Worm (Caenorhabditis elegans): ENCODE data around the gene C28C12.1.

Gene C28C12.1

DNA sequence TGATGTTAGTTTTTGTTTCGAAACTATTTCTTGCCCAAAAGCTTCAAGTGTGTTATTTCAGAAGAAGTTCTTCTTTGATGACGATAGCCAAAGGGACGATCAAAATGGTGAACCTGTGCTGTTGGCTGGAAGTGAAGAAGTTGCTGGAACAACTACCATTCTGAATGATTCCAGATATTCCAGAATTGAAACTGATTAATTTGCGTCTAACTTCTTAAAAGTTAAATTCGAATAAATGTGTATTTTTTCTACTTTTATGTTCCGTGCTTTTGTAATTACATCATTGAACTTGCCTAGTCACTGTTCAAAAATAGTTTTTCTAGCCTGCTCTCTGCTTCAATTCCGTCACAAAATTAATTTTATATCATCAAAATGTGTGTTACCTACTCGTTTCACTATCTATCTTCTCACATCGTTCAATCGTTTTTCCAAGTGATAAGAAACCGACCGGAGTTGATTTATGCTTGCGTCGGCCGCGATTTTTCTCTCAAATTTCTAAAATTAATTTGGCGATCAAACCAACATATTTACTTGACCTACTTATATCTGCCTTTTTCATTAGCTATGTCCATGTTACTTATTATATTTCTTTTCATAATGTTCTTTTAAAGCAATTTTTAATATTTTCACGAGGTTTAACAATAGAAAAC, 26.3 kb upstream of the C28C12.1 start:
- no peak for TF ChIP-seq ceh-82 (tag; optimal IDR thresholded peaks at IDR 0.05)
- TF ChIP-seq pqm-1 (tag; optimal IDR thresholded peaks at IDR 0.05): peak; percentile 63
- TF ChIP-seq egl-27 (tag; optimal IDR thresholded peaks at IDR 0.05): no peak
- no peak for TF ChIP-seq nfya-1 (tag; optimal IDR thresholded peaks at IDR 0.05; ENCODE audit: insufficient read depth)
- no peak for TF ChIP-seq eor-1 (tag; optimal IDR thresholded peaks at IDR 0.05)
- no peak for TF ChIP-seq ztf-11 (tag; optimal IDR thresholded peaks at IDR 0.05)
- no peak for TF ChIP-seq mml-1 (tag; optimal IDR thresholded peaks at IDR 0.05)
- no peak for TF ChIP-seq nhr-67 (tag; optimal IDR thresholded peaks at IDR 0.05)
- no peak for TF ChIP-seq nhr-77 (tag; optimal IDR thresholded peaks at IDR 0.05)
- TF ChIP-seq elt-2 (tag; optimal IDR thresholded peaks at IDR 0.05): peak; percentile 82
- no peak for TF ChIP-seq lin-39 (tag; optimal IDR thresholded peaks at IDR 0.05)
- TF ChIP-seq sea-2 (GFP tag; optimal IDR thresholded peaks at IDR 0.05): no peak
- no peak for TF ChIP-seq nhr-25 (tag; optimal IDR thresholded peaks at IDR 0.05)
- TF ChIP-seq ceh-16 (tag; optimal IDR thresholded peaks at IDR 0.05): no peak
- TF ChIP-seq nhr-12 (tag; optimal IDR thresholded peaks at IDR 0.05): no peak
- no peak for TF ChIP-seq aly-2 (tag; optimal IDR thresholded peaks at IDR 0.05)
- no peak for TF ChIP-seq hmg-11 (tag; optimal IDR thresholded peaks at IDR 0.05)
- TF ChIP-seq fkh-10 (GFP tag; optimal IDR thresholded peaks at IDR 0.05): no peak
- TF ChIP-seq fos-1 (tag; optimal IDR thresholded peaks at IDR 0.05): no peak
- TF ChIP-seq snpc-4 (tag; optimal IDR thresholded peaks at IDR 0.05): peak; percentile 22
- TF ChIP-seq mdl-1 (tag; optimal IDR thresholded peaks at IDR 0.05): no peak

DNA sequence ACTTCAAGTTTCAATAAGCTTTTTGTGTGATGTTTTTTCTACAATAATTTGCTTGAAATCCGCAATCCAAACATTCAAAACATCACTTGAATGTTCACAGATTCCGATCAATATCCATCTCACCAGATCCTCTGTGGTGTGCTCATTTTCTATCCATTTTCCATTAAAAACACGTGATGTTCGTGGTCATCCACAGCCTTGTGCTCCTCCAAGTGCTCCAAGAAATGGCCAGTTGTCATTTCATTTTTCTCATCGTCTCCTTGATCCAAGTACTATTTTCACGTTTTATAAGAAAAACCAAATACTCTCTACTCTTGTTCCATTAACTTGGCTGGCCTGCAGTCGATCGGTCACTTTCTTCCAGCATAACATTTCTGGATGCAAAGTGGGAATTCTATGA, 25.3 kb upstream of the C28C12.1 start:
- TF ChIP-seq nfya-1 (tag; optimal IDR thresholded peaks at IDR 0.05; ENCODE audit: insufficient read depth) (no peak), lin-39 (tag; optimal IDR thresholded peaks at IDR 0.05) (no peak), ceh-16 (tag; optimal IDR thresholded peaks at IDR 0.05) (no peak)

DNA sequence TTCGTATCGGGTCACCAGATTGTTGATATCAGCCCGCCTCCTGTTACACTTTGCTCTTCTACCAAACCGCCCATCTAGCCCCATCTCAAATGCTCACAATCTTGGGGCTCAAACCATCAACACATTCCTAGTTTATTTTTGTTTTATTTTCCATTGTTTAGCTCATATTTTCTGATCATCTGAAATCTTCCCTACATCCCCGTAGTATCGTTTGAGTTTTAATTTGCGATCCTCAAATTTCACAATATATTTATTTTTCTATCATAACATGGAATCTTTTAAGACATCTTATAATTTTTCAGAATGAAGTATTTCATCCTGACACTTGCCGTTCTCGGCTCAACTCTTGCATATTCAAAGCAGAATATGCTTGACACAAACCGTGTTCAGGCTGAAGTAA, 24.6 kb upstream of the C28C12.1 start, which contains the start of gene spp-10:
Gene spp-10 (plus strand): TSS at position 301 of the 400 bp plus-strand sequence.
- TF ChIP-seq mml-1 (tag; optimal IDR thresholded peaks at IDR 0.05) (no peak), R02D3.7 (tag; optimal IDR thresholded peaks at IDR 0.05) (no peak), ceh-28 (tag; optimal IDR thresholded peaks at IDR 0.05) (no peak), mdl-1 (tag; optimal IDR thresholded peaks at IDR 0.05) (no peak), nhr-76 (tag; optimal IDR thresholded peaks at IDR 0.05) (no peak), lin-15B (tag; optimal IDR thresholded peaks at IDR 0.05) (no peak), lsy-12 (tag; optimal IDR thresholded peaks at IDR 0.05) (no peak), ztf-4 (tag; optimal IDR thresholded peaks at IDR 0.05) (no peak), unc-39 (tag; optimal IDR thresholded peaks at IDR 0.05) (no peak), elt-3 (tag; optimal IDR thresholded peaks at IDR 0.05) (no peak), nhr-23 (tag; optimal IDR thresholded peaks at IDR 0.05) (no peak), pha-4 (tag; optimal IDR thresholded peaks at IDR 0.05) (no peak), nhr-237 (tag; optimal IDR thresholded peaks at IDR 0.05) (no peak), ama-1 (optimal IDR thresholded peaks at IDR 0.05) (no peak)

DNA sequence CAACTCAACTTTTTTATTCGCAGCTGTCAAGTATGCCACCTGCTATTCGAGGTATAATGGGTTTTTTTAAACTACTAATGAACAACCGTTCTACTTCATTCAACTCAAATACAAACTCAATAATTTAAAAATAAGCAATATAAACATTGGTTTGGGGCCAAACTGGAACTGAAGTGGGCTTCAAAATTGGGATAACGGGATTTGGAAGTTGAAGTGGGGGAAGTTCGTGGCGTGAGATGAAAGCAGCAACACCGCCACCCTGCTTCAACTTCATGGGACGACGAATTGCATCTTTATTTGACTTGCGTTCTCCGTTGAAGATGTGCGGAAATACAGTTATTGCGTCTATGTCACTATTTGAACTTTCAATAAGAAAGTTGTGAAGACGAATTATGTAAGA, 23.0 kb upstream of the C28C12.1 start:
- TF ChIP-seq daf-12 (tag; optimal IDR thresholded peaks at IDR 0.05) (no peak), elt-2 (tag; optimal IDR thresholded peaks at IDR 0.05) (no peak), lsy-12 (tag; optimal IDR thresholded peaks at IDR 0.05) (no peak)

DNA sequence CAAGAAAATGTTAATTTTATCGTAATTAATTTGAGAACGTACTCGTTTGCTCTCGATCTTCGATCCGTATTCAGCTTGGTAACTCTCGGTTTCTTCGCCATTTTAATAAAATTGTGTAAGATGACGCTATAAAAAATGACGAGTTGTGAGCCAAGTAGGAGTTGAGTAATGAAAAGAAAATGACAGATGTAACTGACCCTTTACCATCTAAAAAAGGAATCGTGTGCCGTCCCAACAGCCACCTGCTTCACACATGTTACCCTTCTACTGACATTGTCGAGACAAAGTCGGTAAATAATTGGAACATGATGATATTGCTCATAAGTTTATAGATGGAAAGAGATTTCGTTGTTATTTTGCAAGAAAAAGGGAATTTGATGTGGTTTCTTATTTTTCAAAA, 22.1 kb upstream of the C28C12.1 start, which contains the start of gene hlh-12:
Gene hlh-12 (minus strand): TSS at position 101 of the 400 bp plus-strand sequence.
- TF ChIP-seq nhr-76 (tag; optimal IDR thresholded peaks at IDR 0.05) (no peak), nhr-25 (tag; optimal IDR thresholded peaks at IDR 0.05) (no peak), nhr-237 (tag; optimal IDR thresholded peaks at IDR 0.05) (no peak)

DNA sequence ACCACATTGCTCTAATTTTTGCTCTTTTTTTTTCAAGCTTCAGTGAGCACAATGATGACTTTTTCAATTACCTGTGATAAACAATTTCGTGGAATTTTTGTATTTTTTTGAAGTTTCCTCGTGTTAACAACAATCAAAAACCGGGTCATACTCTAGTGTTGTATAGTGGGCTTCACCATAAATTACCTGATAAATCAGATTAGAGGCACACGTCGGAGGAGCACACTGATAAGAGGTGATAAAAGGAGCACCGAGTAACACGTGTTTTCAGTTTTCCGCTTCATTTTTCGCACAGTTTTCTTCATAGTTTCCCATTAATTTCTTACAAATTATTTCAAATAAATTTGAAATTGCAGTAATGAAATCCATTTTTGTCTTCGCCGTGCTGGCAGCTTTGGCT, 20.2 kb upstream of the C28C12.1 start, which contains the start of gene spp-8:
Gene spp-8 (plus strand): TSS at position 357 of the 400 bp plus-strand sequence.
- TF ChIP-seq tbx-2 (tag; optimal IDR thresholded peaks at IDR 0.05): no peak
- TF ChIP-seq lin-39 (tag; optimal IDR thresholded peaks at IDR 0.05): no peak
- TF ChIP-seq elt-2 (tag; optimal IDR thresholded peaks at IDR 0.05): peak; percentile 97
- TF ChIP-seq jun-1 (tag; optimal IDR thresholded peaks at IDR 0.05): peak; percentile 64
- peak; percentile 97 for TF ChIP-seq pqm-1 (tag; optimal IDR thresholded peaks at IDR 0.05)
- TF ChIP-seq pha-4 (tag; optimal IDR thresholded peaks at IDR 0.05): peak; percentile 65
- TF ChIP-seq elt-3 (tag; optimal IDR thresholded peaks at IDR 0.05): no peak
